Worm (Caenorhabditis elegans): ENCODE results near the gene Y82E9BR.3.

DNA sequence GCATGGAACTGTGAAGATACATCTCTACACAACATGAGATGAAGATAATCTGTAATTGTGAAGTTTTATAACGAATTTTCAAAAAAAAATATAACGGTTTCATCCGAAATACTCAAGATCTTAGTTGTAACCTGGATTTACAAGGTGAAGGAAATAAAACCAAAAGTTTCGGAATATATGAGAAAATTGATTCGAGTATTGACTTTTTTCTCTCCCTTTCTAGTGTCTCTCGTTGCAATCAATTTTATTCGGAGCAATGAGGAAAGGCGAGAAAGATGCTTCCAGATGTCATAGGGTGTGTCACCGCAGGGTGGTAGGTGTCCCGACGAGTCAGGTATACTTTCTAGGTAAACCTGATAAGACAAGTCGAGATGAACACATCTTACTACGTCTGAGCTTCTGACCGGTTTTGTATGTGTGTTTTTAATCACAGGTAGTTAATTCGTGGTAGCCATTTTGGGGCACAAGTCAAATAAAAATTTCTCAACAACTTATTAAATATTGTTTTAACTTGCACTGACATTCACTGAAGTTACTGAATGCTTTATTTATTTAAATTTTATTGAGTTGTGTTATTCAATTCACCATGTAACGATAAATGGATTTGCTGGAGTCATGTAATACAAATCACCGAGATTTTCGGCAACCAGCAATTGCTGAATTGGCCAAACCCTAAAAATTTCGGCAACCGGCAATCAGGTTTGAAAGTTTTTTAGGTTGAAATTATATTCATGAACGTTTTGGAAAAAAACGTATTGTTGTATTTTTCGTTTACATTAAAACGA, 30.5 kb upstream of the Y82E9BR.3 start, which contains the start of gene pals-20:
- TF ChIP-seq flt-1 (GFP tag; IDR thresholded peaks at IDR 0.05) (no peak), sea-1 (GFP tag; conservative IDR thresholded peaks at IDR 0.05) (no peak), F13C5.2 (tag; optimal IDR thresholded peaks at IDR 0.05) (no peak)

Data from whole organism, early embryonic.